Worm (Caenorhabditis elegans) whole organism, L1 larva: ENCODE results near the gene F17C11.12.

ENCODE experiments used
- C34B4.2 ChIP-seq: sonication (generic microtip); optimal IDR thresholded peaks from 2 replicates; lab custom pipeline; 2017; ENCODE audit warnings: mild to moderate bottlenecking, missing genetic modification characterization, missing compliant biosample characterization
- F16B12.6 ChIP-seq: fragments of 150-350 bp; optimal IDR thresholded peaks from 2 replicates; lab custom pipeline; 2014; ENCODE audit warnings: missing biosample characterization, missing genetic modification characterization
- Y116A8C.19 ChIP-seq: sonication (generic microtip); optimal IDR thresholded peaks from 2 replicates; lab custom pipeline; 2016; ENCODE audit warnings: missing compliant biosample characterization, missing genetic modification characterization, borderline replicate concordance
- ama-1 ChIP-seq: fragments of 150-350 bp; optimal IDR thresholded peaks from 2 replicates; lab custom pipeline; 2014
- ceh-82 ChIP-seq, 3 experiments: fragments of 150-350 bp in 1 of 3; sonication (generic microtip) in 2 of 3; optimal IDR thresholded peaks; 2 replicates each; lab custom pipeline; 2014 to 2017; ENCODE audit warnings: missing biosample characterization in 3 of 3, missing genetic modification characterization in 3 of 3
- efl-1 ChIP-seq, 4 experiments: fragments of 150-350 bp; optimal IDR thresholded peaks in 3 of 4; peaks in 1 of 4; 1 replicate in 1 of 4; 2 replicates in 3 of 4; lab custom pipeline; 2014; ENCODE audit warnings: missing biosample characterization in 2 of 4, missing genetic modification characterization in 2 of 4, missing genetic modification reagents in 2 of 4
- egl-27 ChIP-seq, 2 experiments: fragments of 150-350 bp in 1 of 2; sonication (generic microtip); optimal IDR thresholded peaks; 3 replicates each; lab custom pipeline; 2017 to 2018; ENCODE audit warnings: missing biosample characterization in 2 of 2, missing genetic modification characterization in 2 of 2, missing genetic modification reagents in 2 of 2
- fkh-4 ChIP-seq: sonication (generic microtip); optimal IDR thresholded peaks from 2 replicates; lab custom pipeline; 2016; ENCODE audit warnings: missing compliant biosample characterization, missing genetic modification characterization, borderline replicate concordance
- fkh-8 ChIP-seq: sonication (generic microtip); optimal IDR thresholded peaks from 2 replicates; lab custom pipeline; 2016; ENCODE audit warnings: mild to moderate bottlenecking, missing genetic modification characterization, missing compliant biosample characterization
- hlh-17 ChIP-seq: fragments of 200-800 bp; sonication (Bioruptor generic); optimal IDR thresholded peaks from 2 replicates; lab custom pipeline; 2018; ENCODE audit warnings: missing genetic modification characterization, mild to moderate bottlenecking, missing compliant biosample characterization, moderate library complexity, borderline replicate concordance
- irx-1 ChIP-seq: sonication (generic microtip); optimal IDR thresholded peaks from 2 replicates; lab custom pipeline; 2016; ENCODE audit warnings: missing genetic modification characterization, missing compliant biosample characterization
- jun-1 ChIP-seq: fragments of 150-350 bp; optimal IDR thresholded peaks from 2 replicates; lab custom pipeline; 2014; ENCODE audit warnings: missing biosample characterization, missing genetic modification reagents, missing genetic modification characterization
- lin-13 ChIP-seq: fragments of 150-350 bp; optimal IDR thresholded peaks from 2 replicates; lab custom pipeline; 2014; ENCODE audit warnings: missing biosample characterization, missing genetic modification reagents, missing genetic modification characterization
- lin-14 ChIP-seq: fragments of 200-800 bp; sonication (Bioruptor generic); optimal IDR thresholded peaks from 2 replicates; lab custom pipeline; 2018; ENCODE audit warnings: mild to moderate bottlenecking, missing genetic modification characterization, moderate library complexity, missing compliant biosample characterization
- lin-15B ChIP-seq: fragments of 150-350 bp; sonication (generic microtip); optimal IDR thresholded peaks from 3 replicates; lab custom pipeline; 2014; ENCODE audit warnings: missing biosample characterization, missing genetic modification characterization
- lin-35 ChIP-seq, 2 experiments: fragments of 150-350 bp; optimal IDR thresholded peaks; 2 replicates each; lab custom pipeline; 2014; ENCODE audit warnings: missing biosample characterization in 2 of 2, missing genetic modification characterization in 2 of 2, missing genetic modification reagents in 2 of 2
- lsy-2 ChIP-seq, 2 experiments: fragments of 150-350 bp; optimal IDR thresholded peaks; 2 replicates each; lab custom pipeline; 2014; ENCODE audit warnings: missing biosample characterization in 2 of 2, missing genetic modification characterization in 2 of 2
- mdl-1 ChIP-seq, 2 experiments: fragments of 150-350 bp; optimal IDR thresholded peaks; 2 replicates each; lab custom pipeline; 2014 to 2017; ENCODE audit warnings: missing biosample characterization in 2 of 2, missing genetic modification characterization in 2 of 2, inconsistent platforms in 1 of 2
- mef-2 ChIP-seq: fragments of 150-350 bp; optimal IDR thresholded peaks from 2 replicates; lab custom pipeline; 2014; ENCODE audit warnings: missing biosample characterization, missing genetic modification characterization
- nhr-11 ChIP-seq: fragments of 150-350 bp; optimal IDR thresholded peaks from 2 replicates; lab custom pipeline; 2014; ENCODE audit warnings: missing biosample characterization, missing genetic modification characterization
- nhr-20 ChIP-seq: sonication (generic microtip); optimal IDR thresholded peaks from 2 replicates; lab custom pipeline; 2016; ENCODE audit warnings: mild to moderate bottlenecking, missing genetic modification characterization, missing compliant biosample characterization
- nhr-237 ChIP-seq: fragments of 150-350 bp; optimal IDR thresholded peaks from 2 replicates; lab custom pipeline; 2014; ENCODE audit warnings: missing biosample characterization, missing genetic modification characterization
- nhr-28 ChIP-seq: fragments of 150-350 bp; optimal IDR thresholded peaks from 2 replicates; lab custom pipeline; 2014; ENCODE audit warnings: missing biosample characterization, missing genetic modification characterization
- nhr-47 ChIP-seq: sonication (generic microtip); optimal IDR thresholded peaks from 2 replicates; lab custom pipeline; 2016; ENCODE audit warnings: mild to moderate bottlenecking, missing genetic modification characterization, moderate library complexity, missing compliant biosample characterization
- nhr-71 ChIP-seq: sonication (generic microtip); optimal IDR thresholded peaks from 2 replicates; lab custom pipeline; 2016; ENCODE audit warnings: mild to moderate bottlenecking, missing genetic modification characterization, moderate library complexity, missing compliant biosample characterization
- pag-3 ChIP-seq: sonication (generic microtip); optimal IDR thresholded peaks from 2 replicates; lab custom pipeline; 2017; ENCODE audit warnings: missing genetic modification characterization, mild to moderate bottlenecking, missing compliant biosample characterization, antibody characterized with exemption, borderline replicate concordance; ENCODE audit not compliant: insufficient read depth
- pax-3 ChIP-seq: fragments of 200-800 bp; sonication (Bioruptor generic); optimal IDR thresholded peaks from 2 replicates; lab custom pipeline; 2018; ENCODE audit warnings: mild to moderate bottlenecking, missing genetic modification characterization, moderate library complexity, missing compliant biosample characterization
- pqm-1 ChIP-seq: sonication (generic microtip); optimal IDR thresholded peaks from 3 replicates; lab custom pipeline; 2017; ENCODE audit warnings: missing biosample characterization, missing genetic modification characterization
- skn-1 ChIP-seq: fragments of 150-350 bp; optimal IDR thresholded peaks from 2 replicates; lab custom pipeline; 2014; ENCODE audit warnings: missing biosample characterization, missing genetic modification characterization
- snpc-4 ChIP-seq: fragments of 150-350 bp; optimal IDR thresholded peaks from 2 replicates; lab custom pipeline; 2014; ENCODE audit warnings: missing biosample characterization, missing genetic modification characterization
- snu-23 ChIP-seq: sonication (generic microtip); optimal IDR thresholded peaks from 2 replicates; lab custom pipeline; 2016; ENCODE audit warnings: missing genetic modification characterization, missing compliant biosample characterization
- sox-4 ChIP-seq: sonication (generic microtip); optimal IDR thresholded peaks from 2 replicates; lab custom pipeline; 2016; ENCODE audit warnings: missing genetic modification characterization, missing compliant biosample characterization
- sup-37 ChIP-seq: fragments of 200-800 bp; sonication (Bioruptor generic); optimal IDR thresholded peaks from 2 replicates; lab custom pipeline; 2018; ENCODE audit warnings: mild to moderate bottlenecking, missing genetic modification characterization, missing compliant biosample characterization
- tbx-2 ChIP-seq: sonication (generic microtip); optimal IDR thresholded peaks from 2 replicates; lab custom pipeline; 2016; ENCODE audit warnings: missing genetic modification characterization, missing compliant biosample characterization
- unc-130 ChIP-seq: fragments of 150-350 bp; optimal IDR thresholded peaks from 2 replicates; lab custom pipeline; 2017; ENCODE audit warnings: missing biosample characterization, missing genetic modification characterization, inconsistent platforms
- unc-30 ChIP-seq: sonication (generic microtip); optimal IDR thresholded peaks from 2 replicates; lab custom pipeline; 2017; ENCODE audit warnings: missing biosample characterization, missing genetic modification characterization
- zip-4 ChIP-seq: fragments of 200-800 bp; sonication (Bioruptor generic); optimal IDR thresholded peaks from 2 replicates; lab custom pipeline; 2018; ENCODE audit warnings: mild to moderate bottlenecking, missing genetic modification characterization, moderate library complexity, missing compliant biosample characterization

F17C11.12 gene

ce11 chrV:10929511-10929910, 7.2 kb downstream of the F17C11.12 start, which contains the start of gene F58B4.3:
Gene F58B4.3 (plus strand): TSS chrV:10929811.
- TF ChIP-seq lsy-2 (tag; optimal IDR thresholded peaks at IDR 0.05; lab: Kevin White, UChicago), result no peak
- peak; percentile 16 for TF ChIP-seq nhr-71
- peak; percentile 64 for TF ChIP-seq fkh-8 (tag; lab: Kevin White, UChicago)
- TF ChIP-seq fkh-4 (tag; lab: Kevin White, UChicago), result no peak
- peak; percentile 31 for TF ChIP-seq pax-3 (tag; lab: Kevin White, UChicago)

- TF ChIP-seq nhr-11 (tag; lab: Kevin White, UChicago), result no peak
- no peak for TF ChIP-seq ceh-82 (tag; optimal IDR thresholded peaks at IDR 0.05; lab: Kevin White, UChicago)
- TF ChIP-seq lin-35 (GFP tag; optimal IDR thresholded peaks at IDR 0.05; lab: Kevin White, UChicago), result no peak
- TF ChIP-seq skn-1 (tag; lab: Kevin White, UChicago), result peak; percentile 53
- no peak for TF ChIP-seq zip-4
- no peak for TF ChIP-seq irx-1 (tag; lab: Kevin White, UChicago)
- peak; percentile 68 for TF ChIP-seq fkh-8 (tag; lab: Kevin White, UChicago)
- TF ChIP-seq lin-14 (GFP tag; lab: Kevin White, UChicago), result peak; percentile 6
- no peak for TF ChIP-seq nhr-28 (tag; lab: Kevin White, UChicago)
- no peak for TF ChIP-seq unc-130 (tag; lab: Kevin White, UChicago)
- peak; percentile 22 for TF ChIP-seq nhr-20 (tag; lab: Kevin White, UChicago)
- no peak for TF ChIP-seq lin-15B (tag; lab: Kevin White, UChicago)
- TF ChIP-seq efl-1 (optimal IDR thresholded peaks at IDR 0.05; lab: Kevin White, UChicago), result no peak
- peak in 1 of 2 experiments; percentile 15 for TF ChIP-seq efl-1 (GFP tag; optimal IDR thresholded peaks at IDR 0.05 in 1 of 2; lab: Kevin White, UChicago)
- no peak for TF ChIP-seq mdl-1 (tag; optimal IDR thresholded peaks at IDR 0.05; lab: Kevin White, UChicago)
- peak; percentile 57 for TF ChIP-seq nhr-71
- no peak for TF ChIP-seq Y116A8C.19 (tag; lab: Kevin White, UChicago)
- TF ChIP-seq mef-2, result no peak
- TF ChIP-seq pag-3, result no peak
- TF ChIP-seq nhr-237 (tag; lab: Kevin White, UChicago), result no peak
- TF ChIP-seq sox-4 (tag; lab: Kevin White, UChicago), result no peak
- TF ChIP-seq lin-13 (GFP tag; lab: Kevin White, UChicago), result no peak
- TF ChIP-seq unc-30 (tag; lab: Kevin White, UChicago), result no peak
These were observed 11.1 kb downstream of the F17C11.12 start for ce11 chrV:10925658-10926057.

DNA sequence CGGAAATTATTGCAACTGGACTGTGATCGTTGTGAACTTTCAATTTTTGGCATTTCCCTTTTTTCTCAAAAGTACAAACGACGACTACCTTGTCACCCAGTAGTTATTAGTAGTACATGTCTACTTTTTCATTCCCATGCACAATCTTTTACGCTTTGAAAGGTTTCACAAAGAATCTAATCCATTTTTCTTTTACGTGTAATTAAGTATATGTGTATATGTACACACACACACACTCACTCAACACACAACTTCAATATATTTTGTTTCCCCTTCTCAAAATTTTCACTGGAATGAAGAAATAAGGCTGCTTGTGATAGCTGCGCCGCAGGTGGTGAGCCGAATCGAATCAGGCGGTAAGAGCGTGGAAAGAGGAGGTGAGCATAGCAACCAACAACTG, 12.0 kb downstream of the F17C11.12 start, which contains the start of gene F58B4.6:
F58B4.6 (plus strand) TSS at position 301 of the 400 bp plus-strand sequence.
- TF ChIP-seq nhr-237 (tag; lab: Kevin White, UChicago) (no peak), snpc-4 (no peak), efl-1 (optimal IDR thresholded peaks at IDR 0.05; lab: Kevin White, UChicago) (no peak), efl-1 (GFP tag; optimal IDR thresholded peaks at IDR 0.05 in 1 of 2; lab: Kevin White, UChicago) (no peak), egl-27 (tag; optimal IDR thresholded peaks at IDR 0.05; lab: Kevin White, UChicago) (no peak), sup-37 (GFP tag; lab: Kevin White, UChicago) (no peak), C34B4.2 (tag; lab: Kevin White, UChicago) (no peak), ama-1 (lab: Kevin White, UChicago) (no peak), fkh-4 (tag; lab: Kevin White, UChicago) (no peak), nhr-47 (tag; lab: Kevin White, UChicago) (peak; percentile 20), snu-23 (no peak), tbx-2 (tag; lab: Kevin White, UChicago) (no peak), fkh-8 (tag; lab: Kevin White, UChicago) (peak; percentile 71), hlh-17 (GFP tag; lab: Kevin White, UChicago) (no peak), jun-1 (tag; lab: Kevin White, UChicago) (no peak), nhr-71 (peak; percentile 12), F16B12.6 (tag; lab: Kevin White, UChicago) (no peak), pax-3 (tag; lab: Kevin White, UChicago) (peak; percentile 17), pqm-1 (no peak)
